Worm (Caenorhabditis elegans) whole organism, L3 larva: ENCODE data around the gene str-57.

Experiments used
- ZK546.5 ChIP-seq: sonication (generic microtip); optimal IDR thresholded peaks from 2 replicates; lab custom pipeline; 2017; ENCODE audit warnings: missing biosample characterization, missing genetic modification characterization
- aly-2 ChIP-seq: fragments of 150-350 bp; optimal IDR thresholded peaks from 2 replicates; lab custom pipeline; 2014; ENCODE audit warnings: missing biosample characterization, missing genetic modification characterization
- ama-1 ChIP-seq: fragments of 150-350 bp; optimal IDR thresholded peaks from 2 replicates; lab custom pipeline; 2018
- ceh-16 ChIP-seq: sonication (generic microtip); optimal IDR thresholded peaks from 2 replicates; lab custom pipeline; 2017; ENCODE audit warnings: missing biosample characterization, missing genetic modification characterization
- ceh-28 ChIP-seq: fragments of 150-350 bp; optimal IDR thresholded peaks from 2 replicates; lab custom pipeline; 2014; ENCODE audit warnings: missing biosample characterization, missing genetic modification reagents, missing genetic modification characterization
- ceh-82 ChIP-seq: fragments of 150-350 bp; optimal IDR thresholded peaks from 2 replicates; lab custom pipeline; 2014; ENCODE audit warnings: missing biosample characterization, missing genetic modification characterization
- ceh-9 ChIP-seq: sonication (generic microtip); optimal IDR thresholded peaks from 2 replicates; lab custom pipeline; 2018; ENCODE audit warnings: missing biosample characterization, missing genetic modification characterization
- egl-27 ChIP-seq: sonication (generic microtip); optimal IDR thresholded peaks from 4 replicates; lab custom pipeline; 2017; ENCODE audit warnings: missing biosample characterization, missing genetic modification reagents, missing genetic modification characterization
- elt-2 ChIP-seq: sonication (generic microtip); optimal IDR thresholded peaks from 2 replicates; lab custom pipeline; 2016; ENCODE audit warnings: missing genetic modification reagents, mild to moderate bottlenecking, missing genetic modification characterization, missing compliant biosample characterization
- elt-3 ChIP-seq, 3 experiments: fragments of 150-350 bp in 1 of 3; sonication (generic microtip) in 2 of 3; optimal IDR thresholded peaks; 2 replicates in 2 of 3; 4 replicates in 1 of 3; lab custom pipeline; 2014 to 2017; ENCODE audit warnings: missing biosample characterization in 3 of 3, missing genetic modification characterization in 3 of 3
- fkh-10 ChIP-seq: sonication (generic microtip); optimal IDR thresholded peaks from 2 replicates; lab custom pipeline; 2017; ENCODE audit warnings: missing biosample characterization, missing genetic modification reagents, missing genetic modification characterization
- fos-1 ChIP-seq: fragments of 150-350 bp; optimal IDR thresholded peaks from 2 replicates; lab custom pipeline; 2014; ENCODE audit warnings: missing biosample characterization, missing genetic modification characterization
- hmg-11 ChIP-seq: sonication (generic microtip); optimal IDR thresholded peaks from 2 replicates; lab custom pipeline; 2016; ENCODE audit warnings: missing genetic modification characterization, missing compliant biosample characterization
- jun-1 ChIP-seq: fragments of 150-350 bp; optimal IDR thresholded peaks from 2 replicates; lab custom pipeline; 2014; ENCODE audit warnings: missing biosample characterization, missing genetic modification reagents, missing genetic modification characterization
- lin-15B ChIP-seq: fragments of 150-350 bp; optimal IDR thresholded peaks from 2 replicates; lab custom pipeline; 2014; ENCODE audit warnings: missing biosample characterization, missing genetic modification characterization
- lin-39 ChIP-seq: fragments of 150-350 bp; optimal IDR thresholded peaks from 2 replicates; lab custom pipeline; 2018; ENCODE audit warnings: missing biosample characterization, missing genetic modification reagents, missing genetic modification characterization
- lsy-12 ChIP-seq: sonication (generic microtip); optimal IDR thresholded peaks from 2 replicates; lab custom pipeline; 2016; ENCODE audit warnings: mild to moderate bottlenecking, missing genetic modification characterization, missing compliant biosample characterization
- mdl-1 ChIP-seq: fragments of 150-350 bp; optimal IDR thresholded peaks from 2 replicates; lab custom pipeline; 2014; ENCODE audit warnings: missing biosample characterization, missing genetic modification characterization
- mml-1 ChIP-seq: fragments of 150-350 bp; sonication (generic microtip); optimal IDR thresholded peaks from 3 replicates; lab custom pipeline; 2014; ENCODE audit warnings: missing biosample characterization, missing genetic modification characterization
- nfya-1 ChIP-seq: sonication (generic microtip); optimal IDR thresholded peaks from 2 replicates; lab custom pipeline; 2017; ENCODE audit warnings: missing genetic modification characterization, mild to moderate bottlenecking, missing compliant biosample characterization, antibody characterized with exemption, moderate library complexity; ENCODE audit not compliant: insufficient read depth
- nhr-12 ChIP-seq: fragments of 150-350 bp; optimal IDR thresholded peaks from 2 replicates; lab custom pipeline; 2014; ENCODE audit warnings: missing biosample characterization, missing genetic modification characterization
- nhr-23 ChIP-seq: fragments of 150-350 bp; optimal IDR thresholded peaks from 2 replicates; lab custom pipeline; 2014; ENCODE audit warnings: missing biosample characterization, missing genetic modification reagents, missing genetic modification characterization
- nhr-237 ChIP-seq: fragments of 150-350 bp; optimal IDR thresholded peaks from 2 replicates; lab custom pipeline; 2014; ENCODE audit warnings: missing biosample characterization, missing genetic modification characterization
- nhr-25 ChIP-seq: sonication (generic microtip); optimal IDR thresholded peaks from 2 replicates; lab custom pipeline; 2017; ENCODE audit warnings: missing biosample characterization, missing genetic modification characterization
- nhr-28 ChIP-seq: fragments of 150-350 bp; optimal IDR thresholded peaks from 2 replicates; lab custom pipeline; 2014; ENCODE audit warnings: missing biosample characterization, missing genetic modification characterization
- nhr-67 ChIP-seq: fragments of 150-350 bp; optimal IDR thresholded peaks from 2 replicates; lab custom pipeline; 2014; ENCODE audit warnings: missing biosample characterization, missing genetic modification characterization
- nhr-76 ChIP-seq: fragments of 150-350 bp; sonication (generic microtip); optimal IDR thresholded peaks from 5 replicates; lab custom pipeline; 2014; ENCODE audit warnings: missing biosample characterization, missing genetic modification characterization
- nhr-77 ChIP-seq: fragments of 150-350 bp; optimal IDR thresholded peaks from 2 replicates; lab custom pipeline; 2014; ENCODE audit warnings: missing biosample characterization, missing genetic modification characterization
- pha-4 ChIP-seq: fragments of 150-350 bp; optimal IDR thresholded peaks from 2 replicates; lab custom pipeline; 2014; ENCODE audit warnings: missing biosample characterization, missing genetic modification reagents, missing genetic modification characterization
- pqm-1 ChIP-seq: fragments of 150-350 bp; optimal IDR thresholded peaks from 2 replicates; lab custom pipeline; 2017; ENCODE audit warnings: missing biosample characterization, missing genetic modification characterization, inconsistent platforms
- skn-1 ChIP-seq: fragments of 150-350 bp; optimal IDR thresholded peaks from 2 replicates; lab custom pipeline; 2014; ENCODE audit warnings: missing biosample characterization, missing genetic modification characterization
- snpc-4 ChIP-seq: fragments of 150-350 bp; optimal IDR thresholded peaks from 2 replicates; lab custom pipeline; 2014; ENCODE audit warnings: missing biosample characterization, missing genetic modification characterization
- unc-39 ChIP-seq: sonication (generic microtip); optimal IDR thresholded peaks from 4 replicates; lab custom pipeline; 2017; ENCODE audit warnings: missing biosample characterization, missing genetic modification characterization
- unc-62 ChIP-seq: fragments of 150-350 bp; sonication (generic microtip); optimal IDR thresholded peaks from 4 replicates; lab custom pipeline; 2014; ENCODE audit warnings: missing biosample characterization, missing genetic modification reagents, missing genetic modification characterization
- ztf-11 ChIP-seq: fragments of 150-350 bp; optimal IDR thresholded peaks from 2 replicates; lab custom pipeline; 2014; ENCODE audit warnings: missing biosample characterization, missing genetic modification characterization
- ztf-4 ChIP-seq: fragments of 150-350 bp; optimal IDR thresholded peaks from 2 replicates; lab custom pipeline; 2014; ENCODE audit warnings: missing biosample characterization, missing genetic modification characterization

The str-57 gene

DNA sequence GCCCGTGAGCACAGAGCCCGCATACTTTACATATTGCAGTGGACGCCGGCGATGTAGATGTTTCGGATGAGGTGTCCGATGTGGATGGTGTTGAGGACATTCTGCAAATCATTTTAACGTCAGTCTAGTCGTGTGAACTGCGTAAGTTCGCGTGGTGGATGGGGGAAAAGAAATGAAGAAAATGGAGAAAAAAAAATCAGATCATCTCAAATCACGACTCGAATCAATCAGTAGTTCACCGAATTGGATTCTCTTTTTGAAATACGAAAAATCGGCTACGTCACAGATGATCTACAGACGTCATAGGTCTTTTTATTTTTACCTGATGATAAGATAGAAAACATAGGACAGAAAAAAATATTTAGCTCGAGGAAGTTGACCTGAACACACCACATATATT is 5.9 kb downstream of the str-57 start, which contains the start of gene nhr-102:
nhr-102 (minus strand) TSS at position 101 of the 400 bp plus-strand sequence.
- no peak for TF ChIP-seq nhr-28 (tag; lab: Kevin White, UChicago)
- no peak for TF ChIP-seq ceh-82 (tag; lab: Kevin White, UChicago)
- TF ChIP-seq ztf-4 (tag; lab: Kevin White, UChicago), result no peak
- TF ChIP-seq skn-1, result no peak
- no peak for TF ChIP-seq pha-4
- no peak for TF ChIP-seq snpc-4
- peak; percentile 25 for TF ChIP-seq elt-2 (tag; lab: Kevin White, UChicago)
- TF ChIP-seq ceh-16 (tag; lab: Kevin White, UChicago), result no peak
- no peak for TF ChIP-seq nhr-23 (tag; lab: Kevin White, UChicago)

DNA sequence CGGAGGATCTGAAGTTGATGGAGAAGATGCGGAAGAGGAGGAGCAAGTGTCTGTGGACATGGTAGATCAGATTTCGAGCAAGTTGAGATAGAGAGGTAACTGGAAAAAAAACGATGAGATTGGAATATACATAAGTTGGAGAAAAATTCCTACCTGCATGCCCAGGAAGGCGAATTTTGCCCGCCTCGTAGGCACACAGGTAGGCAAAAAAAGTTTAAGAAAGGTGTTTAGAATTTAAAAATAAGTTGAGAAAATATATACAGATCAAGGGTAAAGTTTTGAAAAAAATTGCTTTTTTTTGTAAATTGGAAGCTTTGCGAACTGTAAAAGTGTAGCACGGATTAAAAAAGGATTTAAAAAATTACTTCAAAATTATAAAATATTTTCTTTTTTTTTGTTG is 9.1 kb downstream of the str-57 start, which contains the start of gene nhr-84:
nhr-84 (minus strand) TSS at position 101 of the 400 bp plus-strand sequence.
- no peak for TF ChIP-seq unc-62
- TF ChIP-seq ceh-9 (tag; lab: Kevin White, UChicago), result no peak
- no peak for TF ChIP-seq egl-27 (tag; lab: Kevin White, UChicago)
- TF ChIP-seq, all 47 proteins: peak for 0

DNA sequence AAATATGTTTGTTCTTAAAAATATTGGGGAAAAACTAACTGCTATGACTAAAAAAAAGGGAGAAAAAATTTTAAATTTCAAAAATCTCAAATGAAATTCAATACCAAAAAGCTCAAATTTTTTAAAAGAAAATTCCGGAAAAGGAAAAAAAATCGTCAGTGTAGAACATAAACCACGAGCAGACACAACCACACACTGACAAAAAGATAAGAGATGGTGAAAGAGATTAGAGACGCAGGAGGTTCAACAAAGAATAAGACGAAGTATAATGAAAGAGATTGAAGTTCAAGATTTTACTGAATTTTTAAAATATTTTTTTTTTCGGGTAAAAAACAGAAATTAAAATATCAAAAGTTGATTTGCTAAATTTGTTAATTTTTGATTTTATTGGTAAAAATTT is 9.6 kb downstream of the str-57 start:
- no peak for TF ChIP-seq nhr-28 (tag; lab: Kevin White, UChicago)
- TF ChIP-seq nhr-12 (tag; lab: Kevin White, UChicago), result no peak
- TF ChIP-seq nhr-67 (tag; lab: Kevin White, UChicago), result no peak
- no peak for TF ChIP-seq ceh-82 (tag; lab: Kevin White, UChicago)
- no peak for TF ChIP-seq fkh-10
- TF ChIP-seq nhr-77 (tag; lab: Kevin White, UChicago), result no peak
- TF ChIP-seq nhr-76 (tag; lab: Kevin White, UChicago), result no peak
- TF ChIP-seq ceh-28 (tag; lab: Kevin White, UChicago), result no peak
- no peak for TF ChIP-seq lin-39 (tag; lab: Kevin White, UChicago)
- no peak for TF ChIP-seq lsy-12 (tag; lab: Kevin White, UChicago)
- TF ChIP-seq lin-15B (tag; lab: Kevin White, UChicago), result no peak
- peak; percentile 52 for TF ChIP-seq elt-2 (tag; lab: Kevin White, UChicago)
- TF ChIP-seq pha-4, result peak; percentile 26
- peak; percentile 66 for TF ChIP-seq pqm-1 (tag; lab: Kevin White, UChicago)

ce11 chrV:15880705-15881104 is 10.2 kb downstream of the str-57 start:
- peak; percentile 36 for TF ChIP-seq nhr-25 (tag; lab: Kevin White, UChicago)
- peak; percentile 76 for TF ChIP-seq elt-2 (tag; lab: Kevin White, UChicago)
- peak; percentile 34 for TF ChIP-seq hmg-11 (tag; lab: Kevin White, UChicago)
- TF ChIP-seq unc-39 (tag; lab: Kevin White, UChicago), result no peak
- TF ChIP-seq ZK546.5 (tag; lab: Kevin White, UChicago), result no peak
- peak in 1 of 3 experiments; percentile 8 for TF ChIP-seq elt-3 (tag; optimal IDR thresholded peaks at IDR 0.05; lab: Kevin White, UChicago)
- no peak for TF ChIP-seq nhr-67 (tag; lab: Kevin White, UChicago)
- TF ChIP-seq mdl-1, result no peak
- no peak for TF ChIP-seq ztf-11
- no peak for TF ChIP-seq lsy-12 (tag; lab: Kevin White, UChicago)
- TF ChIP-seq ztf-4 (tag; lab: Kevin White, UChicago), result no peak
- TF ChIP-seq ceh-28 (tag; lab: Kevin White, UChicago), result peak; percentile 68
- no peak for TF ChIP-seq nhr-12 (tag; lab: Kevin White, UChicago)
- peak; percentile 62 for TF ChIP-seq pqm-1 (tag; lab: Kevin White, UChicago)
- peak; percentile 69 for TF ChIP-seq jun-1
- peak; percentile 97 for TF ChIP-seq skn-1
- TF ChIP-seq ama-1 (lab: Kevin White, UChicago), result no peak
- TF ChIP-seq ceh-82 (tag; lab: Kevin White, UChicago), result no peak
- TF ChIP-seq aly-2 (tag; lab: Kevin White, UChicago), result no peak
- no peak for TF ChIP-seq mml-1 (tag; lab: Kevin White, UChicago)
- no peak for TF ChIP-seq nhr-237
- TF ChIP-seq lin-15B (tag; lab: Kevin White, UChicago), result peak; percentile 15
- TF ChIP-seq lin-39 (tag; lab: Kevin White, UChicago), result no peak
- peak; percentile 18 for TF ChIP-seq nfya-1 (tag; lab: Kevin White, UChicago)
- peak; percentile 84 for TF ChIP-seq pha-4
- no peak for TF ChIP-seq fos-1 (tag; lab: Kevin White, UChicago)
- peak; percentile 63 for TF ChIP-seq egl-27 (tag; lab: Kevin White, UChicago)
